Worm (Caenorhabditis elegans) whole organism, young adult: ENCODE measurements around the gene lpd-7.
A peak's percentile ranks its signal among the peaks of the same experiment; 100 is the strongest.

Source experiments
- D2030.7 ChIP-seq: fragments of 200-800 bp; sonication (Bioruptor generic); IDR thresholded peaks from 2 replicates; pipeline ENCODE4 v1.3.6; 2022; ENCODE audit warnings: missing genetic modification reagents, missing genetic modification characterization, missing compliant biosample characterization
- F23B12.7 ChIP-seq: sonication (generic microtip); optimal IDR thresholded peaks from 2 replicates; lab custom pipeline; 2017; ENCODE audit warnings: missing genetic modification characterization, mild to moderate bottlenecking, missing compliant biosample characterization, antibody characterized with exemption, moderate library complexity; ENCODE audit not compliant: insufficient read depth
- F33H1.4 ChIP-seq: fragments of 200-800 bp; sonication (Bioruptor generic); IDR thresholded peaks from 2 replicates; pipeline ENCODE4 v1.3.6; 2022; ENCODE audit warnings: missing genetic modification reagents, missing genetic modification characterization, missing compliant biosample characterization
- F49E8.2 ChIP-seq: sonication (generic microtip); optimal IDR thresholded peaks from 3 replicates; lab custom pipeline; 2017; ENCODE audit warnings: missing genetic modification characterization, mild to moderate bottlenecking, missing compliant biosample characterization, antibody characterized with exemption, moderate library complexity; ENCODE audit not compliant: insufficient read depth
- F52B5.7 ChIP-seq: sonication (generic microtip); optimal IDR thresholded peaks from 2 replicates; lab custom pipeline; 2016; ENCODE audit warnings: mild to moderate bottlenecking, missing genetic modification characterization, missing compliant biosample characterization
- F57A8.1 ChIP-seq: fragments of 200-800 bp; sonication (Bioruptor generic); optimal IDR thresholded peaks from 2 replicates; lab custom pipeline; 2018; ENCODE audit warnings: mild to moderate bottlenecking, missing genetic modification characterization, moderate library complexity, missing compliant biosample characterization
- T07F8.4 ChIP-seq: sonication (generic microtip); optimal IDR thresholded peaks from 2 replicates; lab custom pipeline; 2016; ENCODE audit warnings: mild to moderate bottlenecking, missing genetic modification characterization, moderate library complexity, missing compliant biosample characterization
- Y79H2A.3 ChIP-seq: fragments of 200-800 bp; sonication (Bioruptor generic); conservative IDR thresholded peaks from 2 replicates; pipeline ENCODE4 v1.3.6; 2022; ENCODE audit warnings: missing genetic modification reagents, missing genetic modification characterization, missing compliant biosample characterization
- Y95B8A.8 ChIP-seq: fragments of 200-800 bp; sonication (Bioruptor generic); IDR thresholded peaks from 2 replicates; pipeline ENCODE4 v1.3.6; 2022; ENCODE audit warnings: missing genetic modification reagents, missing genetic modification characterization, missing compliant biosample characterization
- ZK185.1 ChIP-seq: sonication (generic microtip); optimal IDR thresholded peaks from 2 replicates; lab custom pipeline; 2016; ENCODE audit warnings: mild to moderate bottlenecking, missing genetic modification characterization, missing compliant biosample characterization; ENCODE audit not compliant: poor library complexity, severe bottlenecking
- ama-1 ChIP-seq, 3 experiments: fragments of 150-350 bp in 1 of 3; sonication (generic microtip) in 2 of 3; optimal IDR thresholded peaks; 2 replicates each; lab custom pipeline; 2014 to 2018; ENCODE audit warnings: missing biosample characterization in 2 of 3, missing genetic modification characterization in 2 of 3, missing genetic modification reagents in 2 of 3
- attf-5 ChIP-seq: fragments of 200-800 bp; sonication (Bioruptor generic); optimal IDR thresholded peaks from 2 replicates; lab custom pipeline; 2018; ENCODE audit warnings: mild to moderate bottlenecking, missing genetic modification characterization, missing compliant biosample characterization
- ccch-3 ChIP-seq: fragments of 200-800 bp; sonication (Bioruptor generic); optimal IDR thresholded peaks from 2 replicates; lab custom pipeline; 2018; ENCODE audit warnings: mild to moderate bottlenecking, missing genetic modification characterization, missing compliant biosample characterization
- cebp-1 ChIP-seq, 2 experiments: fragments of 200-800 bp in 1 of 2; sonication (Bioruptor generic) in 1 of 2; sonication (generic microtip) in 1 of 2; IDR thresholded peaks in 1 of 2; optimal IDR thresholded peaks in 1 of 2; 2 replicates each; pipeline versions ENCODE4 v1.3.6 to Lab custom; 2017 to 2022; ENCODE audit warnings: missing compliant biosample characterization in 2 of 2, missing genetic modification characterization in 2 of 2, mild to moderate bottlenecking in 1 of 2, missing genetic modification reagents in 1 of 2, moderate library complexity in 1 of 2
- ceh-27 ChIP-seq: fragments of 200-800 bp; sonication (Bioruptor generic); optimal IDR thresholded peaks from 2 replicates; lab custom pipeline; 2018; ENCODE audit warnings: mild to moderate bottlenecking, missing genetic modification characterization, moderate library complexity, missing compliant biosample characterization
- ceh-40 ChIP-seq: fragments of 200-800 bp; sonication (Bioruptor generic); IDR thresholded peaks from 2 replicates; pipeline ENCODE4 v1.3.6; 2022; ENCODE audit warnings: missing genetic modification characterization, missing compliant biosample characterization
- ceh-79 ChIP-seq: sonication (generic microtip); optimal IDR thresholded peaks from 2 replicates; lab custom pipeline; 2017; ENCODE audit warnings: mild to moderate bottlenecking, missing genetic modification characterization, missing compliant biosample characterization
- die-1 ChIP-seq: sonication (generic microtip); optimal IDR thresholded peaks from 2 replicates; lab custom pipeline; 2016; ENCODE audit warnings: missing genotype, mild to moderate bottlenecking, missing genetic modification characterization, missing compliant biosample characterization
- dox-1 ChIP-seq: fragments of 200-800 bp; sonication (Bioruptor generic); IDR thresholded peaks from 2 replicates; pipeline ENCODE4 v1.3.6; 2022; ENCODE audit warnings: missing genetic modification reagents, missing genetic modification characterization, missing compliant biosample characterization
- dpl-1 ChIP-seq: fragments of 150-350 bp; optimal IDR thresholded peaks from 2 replicates; lab custom pipeline; 2014; ENCODE audit warnings: missing biosample characterization, missing genetic modification reagents, missing genetic modification characterization
- egl-44 ChIP-seq: fragments of 200-800 bp; sonication (Bioruptor generic); IDR thresholded peaks from 2 replicates; pipeline ENCODE4 v1.3.6; 2022; ENCODE audit warnings: missing genetic modification reagents, missing genetic modification characterization, missing compliant biosample characterization
- ets-4 ChIP-seq: fragments of 200-800 bp; sonication (Bioruptor generic); optimal IDR thresholded peaks from 2 replicates; lab custom pipeline; 2018; ENCODE audit warnings: mild to moderate bottlenecking, missing genetic modification characterization, missing compliant biosample characterization
- hmg-1.2 ChIP-seq: fragments of 200-800 bp; sonication (Bioruptor generic); IDR thresholded peaks from 2 replicates; pipeline ENCODE4 v1.3.6; 2022; ENCODE audit warnings: missing genetic modification reagents, missing genetic modification characterization, missing compliant biosample characterization
- lin-35 ChIP-seq, 3 experiments: fragments of 150-350 bp in 2 of 3; sonication (generic microtip) in 1 of 3; optimal IDR thresholded peaks; 2 replicates each; lab custom pipeline; 2014 to 2018; ENCODE audit warnings: missing biosample characterization in 3 of 3, missing genetic modification characterization in 3 of 3, missing genetic modification reagents in 3 of 3
- lin-40 ChIP-seq: sonication (generic microtip); optimal IDR thresholded peaks from 2 replicates; lab custom pipeline; 2016; ENCODE audit warnings: missing genetic modification characterization, mild to moderate bottlenecking, missing compliant biosample characterization, missing genotype, missing genetic modification reagents
- lin-54 ChIP-seq: fragments of 200-800 bp; sonication (Bioruptor generic); optimal IDR thresholded peaks from 2 replicates; lab custom pipeline; 2018; ENCODE audit warnings: mild to moderate bottlenecking, missing genetic modification characterization, missing compliant biosample characterization
- lsl-1 ChIP-seq: fragments of 200-800 bp; sonication (Bioruptor generic); optimal IDR thresholded peaks from 2 replicates; lab custom pipeline; 2018; ENCODE audit warnings: mild to moderate bottlenecking, missing genetic modification characterization, moderate library complexity, missing compliant biosample characterization
- lsy-27 ChIP-seq: sonication (generic microtip); optimal IDR thresholded peaks from 2 replicates; lab custom pipeline; 2017; ENCODE audit warnings: missing genetic modification characterization, mild to moderate bottlenecking, missing compliant biosample characterization, antibody characterized with exemption, missing genotype, borderline replicate concordance; ENCODE audit not compliant: insufficient read depth
- madf-10 ChIP-seq: sonication (generic microtip); optimal IDR thresholded peaks from 2 replicates; lab custom pipeline; 2016; ENCODE audit warnings: mild to moderate bottlenecking, missing genetic modification characterization, missing compliant biosample characterization
- madf-6 ChIP-seq: fragments of 200-800 bp; sonication (Bioruptor generic); IDR thresholded peaks from 2 replicates; pipeline ENCODE4 v1.3.6; 2022; ENCODE audit warnings: missing genetic modification reagents, missing genetic modification characterization, missing compliant biosample characterization
- madf-8 ChIP-seq: fragments of 200-800 bp; sonication (Bioruptor generic); conservative IDR thresholded peaks from 2 replicates; pipeline ENCODE4 v1.3.6; 2022; ENCODE audit warnings: missing genetic modification reagents, missing genetic modification characterization, missing compliant biosample characterization
- mcd-1 ChIP-seq: fragments of 200-800 bp; sonication (Bioruptor generic); IDR thresholded peaks from 2 replicates; pipeline ENCODE4 v1.3.6; 2022; ENCODE audit warnings: missing genetic modification reagents, missing genetic modification characterization, missing compliant biosample characterization
- nfya-2 ChIP-seq: fragments of 200-800 bp; sonication (Bioruptor generic); IDR thresholded peaks from 2 replicates; pipeline ENCODE4 v1.3.6; 2022; ENCODE audit warnings: missing genetic modification reagents, missing genetic modification characterization, missing compliant biosample characterization
- nhr-120 ChIP-seq: fragments of 200-800 bp; sonication (Bioruptor generic); IDR thresholded peaks from 2 replicates; pipeline ENCODE4 v1.3.6; 2022; ENCODE audit warnings: missing genetic modification characterization, missing compliant biosample characterization
- nhr-80 ChIP-seq: sonication (generic microtip); optimal IDR thresholded peaks from 2 replicates; lab custom pipeline; 2016; ENCODE audit warnings: missing genetic modification characterization, missing compliant biosample characterization
- pbrm-1 ChIP-seq: fragments of 200-800 bp; sonication (Bioruptor generic); IDR thresholded peaks from 2 replicates; pipeline ENCODE4 v1.3.6; 2022; ENCODE audit warnings: missing genetic modification reagents, missing genetic modification characterization, missing compliant biosample characterization
- repo-1 ChIP-seq: sonication (generic microtip); optimal IDR thresholded peaks from 2 replicates; lab custom pipeline; 2017; ENCODE audit warnings: mild to moderate bottlenecking, missing genetic modification characterization, missing compliant biosample characterization
- snpc-1.3 ChIP-seq: sonication (generic microtip); optimal IDR thresholded peaks from 2 replicates; lab custom pipeline; 2017; ENCODE audit warnings: missing genetic modification characterization, mild to moderate bottlenecking, missing compliant biosample characterization, antibody characterized with exemption, moderate library complexity, missing genotype, missing genetic modification reagents; ENCODE audit not compliant: insufficient read depth
- snpc-4 ChIP-seq, 5 experiments: fragments of 150-350 bp in 1 of 5; sonication (generic microtip) in 4 of 5; optimal IDR thresholded peaks; 2 replicates each; lab custom pipeline; 2014 to 2018; ENCODE audit warnings: missing genetic modification characterization in 5 of 5, missing biosample characterization in 3 of 5, antibody characterized with exemption in 2 of 5, mild to moderate bottlenecking in 2 of 5, missing compliant biosample characterization in 2 of 5, missing genotype in 2 of 5, moderate library complexity in 2 of 5, missing genetic modification reagents in 1 of 5
- tbp1 ChIP-seq: fragments of 200-800 bp; sonication (Bioruptor generic); optimal IDR thresholded peaks from 2 replicates; lab custom pipeline; 2018; ENCODE audit warnings: mild to moderate bottlenecking, missing genetic modification characterization, missing compliant biosample characterization
- tbx-9 ChIP-seq: sonication (generic microtip); optimal IDR thresholded peaks from 2 replicates; lab custom pipeline; 2016; ENCODE audit warnings: borderline replicate concordance, missing genetic modification characterization, inconsistent platforms, missing compliant biosample characterization
- tlf-1 ChIP-seq: fragments of 200-800 bp; sonication (Bioruptor generic); optimal IDR thresholded peaks from 2 replicates; lab custom pipeline; 2018; ENCODE audit warnings: mild to moderate bottlenecking, missing genetic modification characterization, missing compliant biosample characterization
- ztf-18 ChIP-seq: sonication (generic microtip); optimal IDR thresholded peaks from 2 replicates; lab custom pipeline; 2016; ENCODE audit warnings: missing genotype, mild to moderate bottlenecking, missing genetic modification characterization, missing compliant biosample characterization
- ztf-25 ChIP-seq: fragments of 200-800 bp; sonication (Bioruptor generic); IDR thresholded peaks from 2 replicates; pipeline ENCODE4 v1.3.6; 2022; ENCODE audit warnings: missing genetic modification reagents, missing genetic modification characterization, missing compliant biosample characterization

Gene lpd-7

ce11 chrIII:7572781-7573400, at the start of gene lpd-7, which contains the start of gene rpl-9:
Gene lpd-7 (plus strand): TSS chrIII:7573350.
Gene rpl-9 (minus strand): TSS chrIII:7572831.
- TF ChIP-seq madf-8 (GFP tag; lab: Robert Waterston, UW) (no peak), ZK185.1 (tag; lab: Kevin White, UChicago) (no peak), lin-35 (GFP tag; optimal IDR thresholded peaks at IDR 0.05; lab: Kevin White, UChicago) (peak in 1 of 3 experiments; percentile 29), ceh-40 (GFP tag; lab: Robert Waterston, UW) (no peak; the same call in 1 of the 2 replicates), lin-54 (peak; percentile 24), pbrm-1 (GFP tag; lab: Robert Waterston, UW) (peak; percentile 47; the same call in 1 of the 2 replicates), tbx-9 (tag; lab: Kevin White, UChicago) (no peak), tbp1 (GFP tag; lab: Kevin White, UChicago) (peak; percentile 22), F57A8.1 (GFP tag; lab: Kevin White, UChicago) (no peak), dox-1 (GFP tag; lab: Robert Waterston, UW) (peak; percentile 53; the same call in 1 of the 2 replicates), D2030.7 (GFP tag; lab: Robert Waterston, UW) (peak; percentile 40), nhr-80 (tag; lab: Kevin White, UChicago) (peak; percentile 59), ztf-25 (no peak), egl-44 (no peak), lsl-1 (GFP tag; lab: Kevin White, UChicago) (peak; percentile 42), nhr-120 (GFP tag; lab: Robert Waterston, UW) (no peak), madf-10 (peak; percentile 1), lsy-27 (no peak), Y95B8A.8 (no peak), cebp-1 (GFP tag; IDR thresholded peaks at IDR 0.05; lab: Robert Waterston, UW) (no peak), cebp-1 (tag; optimal IDR thresholded peaks at IDR 0.05; lab: Kevin White, UChicago) (peak; percentile 72), tlf-1 (no peak), madf-6 (peak; percentile 15; the same call in 1 of the 2 replicates), snpc-1.3 (tag; lab: Kevin White, UChicago) (peak; percentile 4), F33H1.4 (GFP tag; lab: Robert Waterston, UW) (peak; percentile 37; the same call in 1 of the 2 replicates), ccch-3 (no peak), ets-4 (GFP tag; lab: Kevin White, UChicago) (no peak), nfya-2 (GFP tag; lab: Robert Waterston, UW) (no peak), Y79H2A.3 (no peak), F49E8.2 (tag; lab: Kevin White, UChicago) (peak; percentile 34), ztf-18 (tag; lab: Kevin White, UChicago) (peak; percentile 30), snpc-4 (GFP tag; optimal IDR thresholded peaks at IDR 0.05; lab: Kevin White, UChicago) (no peak), snpc-4 (tag; optimal IDR thresholded peaks at IDR 0.05; lab: Kevin White, UChicago) (peak in 2 of 4 experiments; percentile 27 to 75), mcd-1 (GFP tag; lab: Robert Waterston, UW) (peak; percentile 36; the same call in 1 of the 2 replicates), dpl-1 (GFP tag; lab: Kevin White, UChicago) (peak; percentile 41), T07F8.4 (tag; lab: Kevin White, UChicago) (no peak), F52B5.7 (tag; lab: Kevin White, UChicago) (no peak), hmg-1.2 (GFP tag; lab: Robert Waterston, UW) (peak; percentile 82; the same call in 1 of the 2 replicates), ceh-79 (tag; lab: Kevin White, UChicago) (no peak), ama-1 (optimal IDR thresholded peaks at IDR 0.05; lab: Kevin White, UChicago) (no peak), ama-1 (GFP tag; optimal IDR thresholded peaks at IDR 0.05; lab: Kevin White, UChicago) (no peak), lin-40 (tag; lab: Kevin White, UChicago) (peak; percentile 40), ceh-27 (peak; percentile 75), F23B12.7 (tag; lab: Kevin White, UChicago) (peak; percentile 75), repo-1 (tag; lab: Kevin White, UChicago) (no peak), attf-5 (GFP tag; lab: Kevin White, UChicago) (peak; percentile 47), die-1 (tag; lab: Kevin White, UChicago) (no peak)
